Worm (Caenorhabditis elegans) whole organism, midembryonic: Measurements from ENCODE around the gene ceh-32.
A peak's percentile ranks its signal among the peaks of the same experiment; 100 is the strongest.

ENCODE experiments used
- T22C8.4 ChIP-seq: fragments of 200-800 bp; sonication (Bioruptor generic); IDR thresholded peaks from 2 replicates; pipeline ENCODE4 v1.3.6; 2022; ENCODE audit warnings: missing genetic modification characterization, missing compliant biosample characterization
- cog-1 ChIP-seq: sonication (generic microtip); optimal IDR thresholded peaks from 2 replicates; lab custom pipeline; 2016; ENCODE audit warnings: missing genetic modification characterization, missing compliant biosample characterization
- flt-1 ChIP-seq: fragments of 200-800 bp; sonication (Bioruptor generic); IDR thresholded peaks from 2 replicates; pipeline ENCODE4 v1.3.6; 2022; ENCODE audit warnings: missing genetic modification characterization, missing compliant biosample characterization
- klf-2 ChIP-seq: fragments of 200-800 bp; sonication (Bioruptor generic); conservative IDR thresholded peaks from 2 replicates; pipeline ENCODE4 v1.3.6; 2022; ENCODE audit warnings: missing genetic modification reagents, missing genetic modification characterization, missing compliant biosample characterization
- med-1 ChIP-seq: sonication (generic microtip); optimal IDR thresholded peaks from 2 replicates; lab custom pipeline; 2017; ENCODE audit warnings: missing genetic modification characterization, mild to moderate bottlenecking, missing compliant biosample characterization, antibody characterized with exemption, missing genetic modification reagents; ENCODE audit not compliant: insufficient read depth
- ref-1 ChIP-seq: fragments of 200-800 bp; sonication (Bioruptor generic); conservative IDR thresholded peaks from 2 replicates; pipeline ENCODE4 v1.3.6; 2022; ENCODE audit warnings: missing genetic modification reagents, missing genetic modification characterization, missing compliant biosample characterization
- tab-1 ChIP-seq: fragments of 200-800 bp; sonication (Bioruptor generic); IDR thresholded peaks from 2 replicates; pipeline ENCODE4 v1.3.6; 2022; ENCODE audit warnings: missing genetic modification characterization, missing compliant biosample characterization
- ztf-23 ChIP-seq: fragments of 200-800 bp; sonication (Bioruptor generic); IDR thresholded peaks from 2 replicates; pipeline ENCODE4 v1.3.6; 2022; ENCODE audit warnings: missing genetic modification reagents, missing genetic modification characterization, missing compliant biosample characterization
- ztf-29 ChIP-seq: fragments of 200-800 bp; sonication (Bioruptor generic); IDR thresholded peaks from 2 replicates; pipeline ENCODE4 v1.3.6; 2022; ENCODE audit warnings: missing genetic modification reagents, missing genetic modification characterization, missing compliant biosample characterization

The ceh-32 gene

ce11 chrV:11705399-11705798, at the start of gene ceh-32:
TSS of gene ceh-32 (minus strand) at chrV:11705400.
- TF ChIP-seq tab-1 (GFP tag; lab: Robert Waterston, UW) (0 out of 2 replicates have a peak, but pooled peaks have one; percentile 13), ztf-29 (no peak), ref-1 (GFP tag; lab: Robert Waterston, UW) (no peak)

ce11 chrV:11751480-11751879, 46.3 kb upstream of the ceh-32 start:
- no peak for TF ChIP-seq tab-1 (GFP tag; lab: Robert Waterston, UW)
- TF ChIP-seq ztf-23 (GFP tag; lab: Robert Waterston, UW): no peak
- no peak for TF ChIP-seq cog-1 (tag; lab: Kevin White, UChicago)
- TF ChIP-seq ztf-29: no peak
- no peak for TF ChIP-seq klf-2 (GFP tag; lab: Robert Waterston, UW)
- no peak for TF ChIP-seq med-1 (GFP tag; lab: Kevin White, UChicago)

- TF ChIP-seq ref-1 (GFP tag; lab: Robert Waterston, UW) (no peak), ztf-29 (no peak), cog-1 (tag; lab: Kevin White, UChicago) (no peak), ztf-23 (GFP tag; lab: Robert Waterston, UW) (no peak), T22C8.4 (GFP tag; lab: Robert Waterston, UW) (no peak), med-1 (GFP tag; lab: Kevin White, UChicago) (no peak), flt-1 (GFP tag; lab: Robert Waterston, UW) (no peak), tab-1 (GFP tag; lab: Robert Waterston, UW) (no peak), klf-2 (GFP tag; lab: Robert Waterston, UW) (no peak)
Measured at ce11 chrV:11741078-11741477, 35.9 kb upstream of the ceh-32 start.

ce11 chrV:11739820-11740219, 34.6 kb upstream of the ceh-32 start, which contains the start of gene T04F3.1:
TSS of gene T04F3.1 (plus strand) at chrV:11740065.
- TF ChIP-seq ref-1 (GFP tag; lab: Robert Waterston, UW): no peak
- TF ChIP-seq flt-1 (GFP tag; lab: Robert Waterston, UW): no peak
- TF ChIP-seq ztf-23 (GFP tag; lab: Robert Waterston, UW): no peak
- TF ChIP-seq ztf-29: no peak
- TF ChIP-seq med-1 (GFP tag; lab: Kevin White, UChicago): no peak
- TF ChIP-seq cog-1 (tag; lab: Kevin White, UChicago): no peak
- no peak for TF ChIP-seq klf-2 (GFP tag; lab: Robert Waterston, UW)
- no peak for TF ChIP-seq T22C8.4 (GFP tag; lab: Robert Waterston, UW)
- no peak for TF ChIP-seq tab-1 (GFP tag; lab: Robert Waterston, UW)

- TF ChIP-seq flt-1 (GFP tag; lab: Robert Waterston, UW): no peak
Measured at ce11 chrV:11737333-11737732, 32.1 kb upstream of the ceh-32 start.

- TF ChIP-seq flt-1 (GFP tag; lab: Robert Waterston, UW): no peak
- TF ChIP-seq cog-1 (tag; lab: Kevin White, UChicago): no peak
- no peak for TF ChIP-seq T22C8.4 (GFP tag; lab: Robert Waterston, UW)
- no peak for TF ChIP-seq ztf-29
- TF ChIP-seq tab-1 (GFP tag; lab: Robert Waterston, UW): no peak
- TF ChIP-seq klf-2 (GFP tag; lab: Robert Waterston, UW): no peak
- no peak for TF ChIP-seq ref-1 (GFP tag; lab: Robert Waterston, UW)
- TF ChIP-seq med-1 (GFP tag; lab: Kevin White, UChicago): no peak
Measured at ce11 chrV:11736896-11737295, 31.7 kb upstream of the ceh-32 start, which contains the start of gene spe-42. TSS of gene spe-42 (minus strand) at chrV:11736996.

ce11 chrV:11733460-11733859, 28.3 kb upstream of the ceh-32 start, which contains the start of gene npp-22:
TSS of gene npp-22 (minus strand) at chrV:11733472.
- TF ChIP-seq ztf-23 (GFP tag; lab: Robert Waterston, UW) (no peak), med-1 (GFP tag; lab: Kevin White, UChicago) (no peak), ztf-29 (no peak), ref-1 (GFP tag; lab: Robert Waterston, UW) (no peak)

ce11 chrV:11732049-11732448, 26.8 kb upstream of the ceh-32 start:
- no peak for TF ChIP-seq ztf-29
- no peak for TF ChIP-seq flt-1 (GFP tag; lab: Robert Waterston, UW)
- no peak for TF ChIP-seq T22C8.4 (GFP tag; lab: Robert Waterston, UW)
- TF ChIP-seq ztf-23 (GFP tag; lab: Robert Waterston, UW): no peak
- TF ChIP-seq med-1 (GFP tag; lab: Kevin White, UChicago): no peak
- TF ChIP-seq klf-2 (GFP tag; lab: Robert Waterston, UW): no peak
- no peak for TF ChIP-seq ref-1 (GFP tag; lab: Robert Waterston, UW)
- no peak for TF ChIP-seq cog-1 (tag; lab: Kevin White, UChicago)
- no peak for TF ChIP-seq tab-1 (GFP tag; lab: Robert Waterston, UW)

ce11 chrV:11730060-11730459, 24.9 kb upstream of the ceh-32 start, which contains the start of gene rhr-2:
TSS of gene rhr-2 (minus strand) at chrV:11730160.
- TF ChIP-seq ref-1 (GFP tag; lab: Robert Waterston, UW): no peak
- no peak for TF ChIP-seq med-1 (GFP tag; lab: Kevin White, UChicago)
- TF ChIP-seq ztf-29: no peak
- no peak for TF ChIP-seq T22C8.4 (GFP tag; lab: Robert Waterston, UW)
- TF ChIP-seq cog-1 (tag; lab: Kevin White, UChicago): no peak
- TF ChIP-seq flt-1 (GFP tag; lab: Robert Waterston, UW): no peak
- TF ChIP-seq ztf-23 (GFP tag; lab: Robert Waterston, UW): no peak
- no peak for TF ChIP-seq klf-2 (GFP tag; lab: Robert Waterston, UW)
- TF ChIP-seq tab-1 (GFP tag; lab: Robert Waterston, UW): no peak

- TF ChIP-seq ztf-23 (GFP tag; lab: Robert Waterston, UW) (no peak), med-1 (GFP tag; lab: Kevin White, UChicago) (no peak)
Measured at ce11 chrV:11725971-11726370, 20.8 kb upstream of the ceh-32 start, which contains the start of gene daf-11. TSS of gene daf-11 (minus strand) at chrV:11726071.
